Fruit fly (Drosophila melanogaster) whole organism, prepupa: ENCODE data around the gene mRpL39.

Experiments used
- CG11294 ChIP-seq: fragments of 200-800 bp; sonication (Bioruptor generic); IDR thresholded peaks from 2 replicates; pipeline ENCODE4 v1.3.6; 2022; ENCODE audit warnings: missing biosample characterization, missing genetic modification characterization
- CG11762 ChIP-seq: fragments of 200-800 bp; sonication (Bioruptor generic); optimal IDR thresholded peaks from 3 replicates; lab custom pipeline; 2016; ENCODE audit warnings: missing biosample characterization, missing genetic modification characterization; ENCODE audit not compliant: insufficient read depth
- CG11902 ChIP-seq: fragments of 200-800 bp; sonication (Bioruptor generic); optimal IDR thresholded peaks from 3 replicates; lab custom pipeline; 2016; ENCODE audit warnings: missing biosample characterization, missing genetic modification characterization
- CG15336 ChIP-seq: fragments of 200-800 bp; sonication (Bioruptor generic); IDR thresholded peaks from 2 replicates; pipeline ENCODE4 v1.3.6; 2022; ENCODE audit warnings: missing biosample characterization, missing genetic modification characterization
- CG16779 ChIP-seq: fragments of 200-800 bp; sonication (Bioruptor generic); optimal IDR thresholded peaks from 3 replicates; lab custom pipeline; 2017; ENCODE audit warnings: missing biosample characterization, mild to moderate bottlenecking, missing genetic modification characterization
- CG3032 ChIP-seq: fragments of 200-800 bp; optimal IDR thresholded peaks from 2 replicates; lab custom pipeline; 2019; ENCODE audit warnings: missing biosample characterization, mild to moderate bottlenecking, missing genetic modification characterization, moderate library complexity
- CG4318 ChIP-seq: fragments of 200-800 bp; sonication (Bioruptor generic); optimal IDR thresholded peaks from 3 replicates; lab custom pipeline; 2017; ENCODE audit warnings: missing biosample characterization, mild to moderate bottlenecking, missing genetic modification characterization
- CG6276 ChIP-seq: fragments of 200-800 bp; sonication (Bioruptor generic); optimal IDR thresholded peaks from 2 replicates; lab custom pipeline; 2017; ENCODE audit warnings: missing biosample characterization, mild to moderate bottlenecking, missing genetic modification characterization
- CG6792 ChIP-seq: fragments of 200-800 bp; sonication (Bioruptor generic); optimal IDR thresholded peaks from 3 replicates; lab custom pipeline; 2016; ENCODE audit warnings: missing biosample characterization, missing genetic modification characterization
- CG7368 ChIP-seq: fragments of 200-800 bp; sonication (Bioruptor generic); optimal IDR thresholded peaks from 3 replicates; lab custom pipeline; 2016; ENCODE audit warnings: missing biosample characterization, missing genetic modification characterization
- CG8119 ChIP-seq: fragments of 200-800 bp; sonication (Bioruptor generic); IDR thresholded peaks from 3 replicates; pipeline ENCODE4 v1.3.6; 2022; ENCODE audit warnings: missing biosample characterization, missing genetic modification characterization
- CG8632 ChIP-seq: fragments of 200-800 bp; sonication (Bioruptor generic); optimal IDR thresholded peaks from 3 replicates; lab custom pipeline; 2016; ENCODE audit warnings: missing biosample characterization, missing genetic modification characterization
- CG9139 ChIP-seq: fragments of 200-800 bp; sonication (Bioruptor generic); optimal IDR thresholded peaks from 3 replicates; lab custom pipeline; 2017; ENCODE audit warnings: missing biosample characterization, mild to moderate bottlenecking, missing genetic modification characterization
- Eip75B ChIP-seq: fragments of 200-800 bp; sonication (Bioruptor generic); optimal IDR thresholded peaks from 3 replicates; lab custom pipeline; 2016; ENCODE audit warnings: missing biosample characterization, missing genetic modification characterization
- Eip93F ChIP-seq: fragments of 200-800 bp; sonication (Bioruptor generic); optimal IDR thresholded peaks from 2 replicates; lab custom pipeline; 2016; ENCODE audit warnings: missing biosample characterization, mild to moderate bottlenecking, missing genetic modification characterization
- OdsH ChIP-seq: fragments of 200-800 bp; sonication (Bioruptor generic); optimal IDR thresholded peaks from 3 replicates; lab custom pipeline; 2016; ENCODE audit warnings: missing biosample characterization, missing genetic modification characterization
- Sox102F ChIP-seq: fragments of 200-800 bp; sonication (Bioruptor generic); optimal IDR thresholded peaks from 2 replicates; lab custom pipeline; 2016; ENCODE audit warnings: missing biosample characterization, mild to moderate bottlenecking, missing genetic modification characterization
- Sox15 ChIP-seq: fragments of 200-800 bp; sonication (Bioruptor generic); optimal IDR thresholded peaks from 3 replicates; lab custom pipeline; 2016; ENCODE audit warnings: missing biosample characterization, missing genetic modification characterization
- achi ChIP-seq: fragments of 200-800 bp; sonication (Bioruptor generic); optimal IDR thresholded peaks from 3 replicates; lab custom pipeline; 2016; ENCODE audit warnings: missing biosample characterization, missing genetic modification characterization
- cyc ChIP-seq: fragments of 200-800 bp; sonication (Bioruptor generic); optimal IDR thresholded peaks from 3 replicates; lab custom pipeline; 2016; ENCODE audit warnings: missing biosample characterization, missing genetic modification characterization
- dsx ChIP-seq: fragments of 200-800 bp; optimal IDR thresholded peaks from 3 replicates; lab custom pipeline; 2019; ENCODE audit warnings: missing biosample characterization, mild to moderate bottlenecking, missing genetic modification characterization, moderate library complexity; ENCODE audit not compliant: poor library complexity, severe bottlenecking
- esn ChIP-seq: fragments of 200-800 bp; sonication (Bioruptor generic); optimal IDR thresholded peaks from 2 replicates; lab custom pipeline; 2016; ENCODE audit warnings: missing biosample characterization, mild to moderate bottlenecking, missing genetic modification characterization, moderate library complexity
- fkh ChIP-seq: fragments of 200-800 bp; sonication (Bioruptor generic); optimal IDR thresholded peaks from 3 replicates; lab custom pipeline; 2017; ENCODE audit warnings: missing biosample characterization, mild to moderate bottlenecking, missing genetic modification characterization, moderate library complexity
- lz ChIP-seq: fragments of 200-800 bp; sonication (Bioruptor generic); optimal IDR thresholded peaks from 3 replicates; lab custom pipeline; 2016; ENCODE audit warnings: missing biosample characterization, missing genetic modification characterization
- net ChIP-seq: fragments of 200-800 bp; sonication (Bioruptor generic); optimal IDR thresholded peaks from 3 replicates; lab custom pipeline; 2016; ENCODE audit warnings: missing biosample characterization, missing genetic modification characterization

Gene mRpL39

dm6 chr3L:14956288-14957032, 43.0 kb downstream of the mRpL39 start:
- TF ChIP-seq CG11902 (GFP tag; lab: Kevin White, UChicago) (no peak), Sox102F (GFP tag; lab: Kevin White, UChicago) (no peak), fkh (peak; percentile 93)

- no peak for TF ChIP-seq CG8632 (GFP tag; lab: Kevin White, UChicago)
- TF ChIP-seq CG8119, result no peak
- TF ChIP-seq CG11762, result no peak
- no peak for TF ChIP-seq CG9139 (GFP tag; lab: Kevin White, UChicago)
- no peak for TF ChIP-seq CG7368 (GFP tag; lab: Kevin White, UChicago)
- no peak for TF ChIP-seq cyc (GFP tag; lab: Kevin White, UChicago)
- no peak for TF ChIP-seq Eip75B (GFP tag; lab: Kevin White, UChicago)
- no peak for TF ChIP-seq Eip93F
- TF ChIP-seq CG16779, result no peak
- no peak for TF ChIP-seq CG3032
- TF ChIP-seq CG11294, result no peak
- no peak for TF ChIP-seq achi (GFP tag; lab: Kevin White, UChicago)
- TF ChIP-seq CG6276 (GFP tag; lab: Kevin White, UChicago), result no peak
- no peak for TF ChIP-seq CG15336 (GFP tag; lab: Robert Waterston, UW)
- TF ChIP-seq esn (GFP tag; lab: Kevin White, UChicago), result no peak
- no peak for TF ChIP-seq OdsH (GFP tag; lab: Kevin White, UChicago)
- no peak for TF ChIP-seq CG6792 (GFP tag; lab: Kevin White, UChicago)
- no peak for TF ChIP-seq CG4318 (GFP tag; lab: Kevin White, UChicago)
- no peak for TF ChIP-seq net (GFP tag; lab: Kevin White, UChicago)
- TF ChIP-seq Sox15, result no peak
- TF ChIP-seq, all 60 proteins: peak for 0
Observed at dm6 chr3L:14952858-14953669, 46.4 kb downstream of the mRpL39 start.

dm6 chr3L:14949943-14950342, 49.5 kb downstream of the mRpL39 start:
- no peak for TF ChIP-seq Sox15
- TF ChIP-seq fkh, result no peak
- no peak for TF ChIP-seq lz (GFP tag; lab: Kevin White, UChicago)
- TF ChIP-seq Sox102F (GFP tag; lab: Kevin White, UChicago), result no peak
- TF ChIP-seq dsx, result no peak
- no peak for TF ChIP-seq CG6792 (GFP tag; lab: Kevin White, UChicago)
